Fruit fly (Drosophila melanogaster) whole organism, prepupa: ENCODE measurements around the gene Drp1.

Source experiments
- Blimp-1 ChIP-seq: fragments of 200-800 bp; sonication (Bioruptor generic); optimal IDR thresholded peaks from 3 replicates; lab custom pipeline; 2017; ENCODE audit warnings: missing biosample characterization, missing genetic modification characterization, mild to moderate bottlenecking, moderate library complexity, missing genetic modification reagents
- CG10631 ChIP-seq: fragments of 200-800 bp; sonication (Bioruptor generic); optimal IDR thresholded peaks from 2 replicates; lab custom pipeline; 2016; ENCODE audit warnings: missing biosample characterization, missing genetic modification characterization
- CG10669 ChIP-seq: fragments of 200-800 bp; sonication (Bioruptor generic); optimal IDR thresholded peaks from 3 replicates; lab custom pipeline; 2018; ENCODE audit warnings: missing biosample characterization, mild to moderate bottlenecking, missing genetic modification characterization, moderate library complexity
- CG15336 ChIP-seq: fragments of 200-800 bp; sonication (Bioruptor generic); IDR thresholded peaks from 2 replicates; pipeline ENCODE4 v1.3.6; 2022; ENCODE audit warnings: missing biosample characterization, missing genetic modification characterization
- CG1621 ChIP-seq: fragments of 200-800 bp; sonication (Bioruptor generic); optimal IDR thresholded peaks from 3 replicates; lab custom pipeline; 2018; ENCODE audit warnings: missing biosample characterization, mild to moderate bottlenecking, missing genetic modification characterization
- CG16779 ChIP-seq: fragments of 200-800 bp; sonication (Bioruptor generic); optimal IDR thresholded peaks from 3 replicates; lab custom pipeline; 2017; ENCODE audit warnings: missing biosample characterization, mild to moderate bottlenecking, missing genetic modification characterization
- CG3032 ChIP-seq: fragments of 200-800 bp; optimal IDR thresholded peaks from 2 replicates; lab custom pipeline; 2019; ENCODE audit warnings: missing biosample characterization, mild to moderate bottlenecking, missing genetic modification characterization, moderate library complexity
- CG31627 ChIP-seq: fragments of 200-800 bp; sonication (Bioruptor generic); optimal IDR thresholded peaks from 3 replicates; lab custom pipeline; 2016; ENCODE audit warnings: missing biosample characterization, missing genetic modification characterization
- CG32006 ChIP-seq: fragments of 200-800 bp; sonication (Bioruptor generic); optimal IDR thresholded peaks from 3 replicates; lab custom pipeline; 2017; ENCODE audit warnings: missing biosample characterization, mild to moderate bottlenecking, missing genetic modification characterization
- CG34406 ChIP-seq: fragments of 200-800 bp; sonication (Bioruptor generic); optimal IDR thresholded peaks from 3 replicates; lab custom pipeline; 2016; ENCODE audit warnings: missing biosample characterization, missing genetic modification characterization
- CG3919 ChIP-seq: fragments of 200-800 bp; sonication (Bioruptor generic); optimal IDR thresholded peaks from 3 replicates; lab custom pipeline; 2016; ENCODE audit warnings: missing biosample characterization, missing genetic modification characterization
- CG6163 ChIP-seq: fragments of 200-800 bp; sonication (Bioruptor generic); IDR thresholded peaks from 3 replicates; pipeline ENCODE4 v1.3.6; 2022; ENCODE audit warnings: missing biosample characterization, missing genetic modification characterization
- CG6276 ChIP-seq: fragments of 200-800 bp; sonication (Bioruptor generic); optimal IDR thresholded peaks from 2 replicates; lab custom pipeline; 2017; ENCODE audit warnings: missing biosample characterization, mild to moderate bottlenecking, missing genetic modification characterization
- CG6792 ChIP-seq: fragments of 200-800 bp; sonication (Bioruptor generic); optimal IDR thresholded peaks from 3 replicates; lab custom pipeline; 2016; ENCODE audit warnings: missing biosample characterization, missing genetic modification characterization
- CG6808 ChIP-seq: fragments of 200-800 bp; sonication (Bioruptor generic); optimal IDR thresholded peaks from 3 replicates; lab custom pipeline; 2017; ENCODE audit warnings: missing biosample characterization, missing genetic modification characterization, mild to moderate bottlenecking, moderate library complexity, missing genetic modification reagents
- CG6854 ChIP-seq: fragments of 200-800 bp; sonication (Bioruptor generic); optimal IDR thresholded peaks from 2 replicates; lab custom pipeline; 2017; ENCODE audit warnings: missing biosample characterization, mild to moderate bottlenecking, missing genetic modification characterization
- CG7368 ChIP-seq: fragments of 200-800 bp; sonication (Bioruptor generic); optimal IDR thresholded peaks from 3 replicates; lab custom pipeline; 2016; ENCODE audit warnings: missing biosample characterization, missing genetic modification characterization
- CG8119 ChIP-seq: fragments of 200-800 bp; sonication (Bioruptor generic); IDR thresholded peaks from 3 replicates; pipeline ENCODE4 v1.3.6; 2022; ENCODE audit warnings: missing biosample characterization, missing genetic modification characterization
- CG8319 ChIP-seq: fragments of 200-800 bp; sonication (Bioruptor generic); optimal IDR thresholded peaks from 3 replicates; lab custom pipeline; 2016; ENCODE audit warnings: missing biosample characterization, missing genetic modification characterization
- CG8632 ChIP-seq: fragments of 200-800 bp; sonication (Bioruptor generic); optimal IDR thresholded peaks from 3 replicates; lab custom pipeline; 2016; ENCODE audit warnings: missing biosample characterization, missing genetic modification characterization
- CG9139 ChIP-seq: fragments of 200-800 bp; sonication (Bioruptor generic); optimal IDR thresholded peaks from 3 replicates; lab custom pipeline; 2017; ENCODE audit warnings: missing biosample characterization, mild to moderate bottlenecking, missing genetic modification characterization
- Eip78C ChIP-seq: fragments of 200-800 bp; sonication (Bioruptor generic); peaks from one replicate; lab custom pipeline; 2016; ENCODE audit warnings: missing biosample characterization, missing genetic modification characterization
- Ets21C ChIP-seq: fragments of 200-800 bp; sonication (Bioruptor generic); optimal IDR thresholded peaks from 3 replicates; lab custom pipeline; 2016; ENCODE audit warnings: missing biosample characterization, missing genetic modification characterization
- Ets96B ChIP-seq: fragments of 200-800 bp; optimal IDR thresholded peaks from 2 replicates; lab custom pipeline; 2019; ENCODE audit warnings: missing biosample characterization, mild to moderate bottlenecking, missing genetic modification characterization, moderate library complexity
- Gug ChIP-seq: fragments of 200-800 bp; sonication (Bioruptor generic); IDR thresholded peaks from 2 replicates; pipeline ENCODE4 v1.3.6; 2022; ENCODE audit warnings: missing biosample characterization, missing genetic modification characterization
- Hr39 ChIP-seq: fragments of 200-800 bp; sonication (Bioruptor generic); optimal IDR thresholded peaks from 2 replicates; lab custom pipeline; 2016; ENCODE audit warnings: missing biosample characterization, missing genetic modification characterization
- Hr4 ChIP-seq: fragments of 200-800 bp; sonication (Bioruptor generic); optimal IDR thresholded peaks from 3 replicates; lab custom pipeline; 2016; ENCODE audit warnings: missing biosample characterization, missing genetic modification characterization
- Lpt ChIP-seq: fragments of 200-800 bp; sonication (Bioruptor generic); optimal IDR thresholded peaks from 3 replicates; lab custom pipeline; 2016; ENCODE audit warnings: missing biosample characterization, missing genetic modification characterization
- Met ChIP-seq: fragments of 200-800 bp; sonication (Bioruptor generic); optimal IDR thresholded peaks from 3 replicates; lab custom pipeline; 2016; ENCODE audit warnings: missing biosample characterization, missing genetic modification characterization
- OdsH ChIP-seq: fragments of 200-800 bp; sonication (Bioruptor generic); optimal IDR thresholded peaks from 3 replicates; lab custom pipeline; 2016; ENCODE audit warnings: missing biosample characterization, missing genetic modification characterization
- Smox ChIP-seq: fragments of 200-800 bp; sonication (Bioruptor generic); optimal IDR thresholded peaks from 3 replicates; lab custom pipeline; 2016; ENCODE audit warnings: missing biosample characterization, missing genetic modification characterization
- Sox102F ChIP-seq: fragments of 200-800 bp; sonication (Bioruptor generic); optimal IDR thresholded peaks from 2 replicates; lab custom pipeline; 2016; ENCODE audit warnings: missing biosample characterization, mild to moderate bottlenecking, missing genetic modification characterization
- Sox14 ChIP-seq: fragments of 200-800 bp; sonication (Bioruptor generic); optimal IDR thresholded peaks from 3 replicates; lab custom pipeline; 2016; ENCODE audit warnings: missing biosample characterization, missing genetic modification characterization
- achi ChIP-seq: fragments of 200-800 bp; sonication (Bioruptor generic); optimal IDR thresholded peaks from 3 replicates; lab custom pipeline; 2016; ENCODE audit warnings: missing biosample characterization, missing genetic modification characterization
- acj6 ChIP-seq: fragments of 200-800 bp; sonication (Bioruptor generic); optimal IDR thresholded peaks from 3 replicates; lab custom pipeline; 2016; ENCODE audit warnings: missing biosample characterization, missing genetic modification characterization
- cyc ChIP-seq: fragments of 200-800 bp; sonication (Bioruptor generic); optimal IDR thresholded peaks from 3 replicates; lab custom pipeline; 2016; ENCODE audit warnings: missing biosample characterization, missing genetic modification characterization
- dac ChIP-seq: fragments of 200-800 bp; sonication (Bioruptor generic); optimal IDR thresholded peaks from 2 replicates; lab custom pipeline; 2017; ENCODE audit warnings: missing biosample characterization, mild to moderate bottlenecking, missing genetic modification characterization
- dsx ChIP-seq: fragments of 200-800 bp; optimal IDR thresholded peaks from 3 replicates; lab custom pipeline; 2019; ENCODE audit warnings: missing biosample characterization, mild to moderate bottlenecking, missing genetic modification characterization, moderate library complexity; ENCODE audit not compliant: poor library complexity, severe bottlenecking
- eg ChIP-seq: fragments of 200-800 bp; sonication (Bioruptor generic); IDR thresholded peaks from 3 replicates; pipeline ENCODE4 v1.3.6; 2022; ENCODE audit warnings: missing biosample characterization, missing genetic modification characterization
- esn ChIP-seq: fragments of 200-800 bp; sonication (Bioruptor generic); optimal IDR thresholded peaks from 2 replicates; lab custom pipeline; 2016; ENCODE audit warnings: missing biosample characterization, mild to moderate bottlenecking, missing genetic modification characterization, moderate library complexity
- fd85E ChIP-seq: fragments of 200-800 bp; sonication (Bioruptor generic); optimal IDR thresholded peaks from 3 replicates; lab custom pipeline; 2016; ENCODE audit warnings: missing biosample characterization, missing genetic modification characterization
- fkh ChIP-seq: fragments of 200-800 bp; sonication (Bioruptor generic); optimal IDR thresholded peaks from 3 replicates; lab custom pipeline; 2017; ENCODE audit warnings: missing biosample characterization, mild to moderate bottlenecking, missing genetic modification characterization, moderate library complexity
- lz ChIP-seq: fragments of 200-800 bp; sonication (Bioruptor generic); optimal IDR thresholded peaks from 3 replicates; lab custom pipeline; 2016; ENCODE audit warnings: missing biosample characterization, missing genetic modification characterization
- net ChIP-seq: fragments of 200-800 bp; sonication (Bioruptor generic); optimal IDR thresholded peaks from 3 replicates; lab custom pipeline; 2016; ENCODE audit warnings: missing biosample characterization, missing genetic modification characterization
- spab ChIP-seq: fragments of 200-800 bp; sonication (Bioruptor generic); optimal IDR thresholded peaks from 2 replicates; lab custom pipeline; 2017; ENCODE audit warnings: missing biosample characterization, mild to moderate bottlenecking, missing genetic modification characterization, missing genetic modification reagents
- ss ChIP-seq, 2 experiments: fragments of 200-800 bp; sonication (Bioruptor generic); optimal IDR thresholded peaks; 2 replicates in 1 of 2; 3 replicates in 1 of 2; lab custom pipeline; 2017 to 2018; ENCODE audit warnings: mild to moderate bottlenecking in 2 of 2, missing biosample characterization in 2 of 2, missing genetic modification characterization in 2 of 2, moderate library complexity in 1 of 2
- svp ChIP-seq: fragments of 200-800 bp; sonication (Bioruptor generic); peaks from one replicate; lab custom pipeline; 2016; ENCODE audit warnings: missing biosample characterization, missing genetic modification characterization
- topi ChIP-seq: fragments of 200-800 bp; sonication (Bioruptor generic); optimal IDR thresholded peaks from 3 replicates; lab custom pipeline; 2016; ENCODE audit warnings: missing biosample characterization, missing genetic modification characterization

Drp1 gene

DNA sequence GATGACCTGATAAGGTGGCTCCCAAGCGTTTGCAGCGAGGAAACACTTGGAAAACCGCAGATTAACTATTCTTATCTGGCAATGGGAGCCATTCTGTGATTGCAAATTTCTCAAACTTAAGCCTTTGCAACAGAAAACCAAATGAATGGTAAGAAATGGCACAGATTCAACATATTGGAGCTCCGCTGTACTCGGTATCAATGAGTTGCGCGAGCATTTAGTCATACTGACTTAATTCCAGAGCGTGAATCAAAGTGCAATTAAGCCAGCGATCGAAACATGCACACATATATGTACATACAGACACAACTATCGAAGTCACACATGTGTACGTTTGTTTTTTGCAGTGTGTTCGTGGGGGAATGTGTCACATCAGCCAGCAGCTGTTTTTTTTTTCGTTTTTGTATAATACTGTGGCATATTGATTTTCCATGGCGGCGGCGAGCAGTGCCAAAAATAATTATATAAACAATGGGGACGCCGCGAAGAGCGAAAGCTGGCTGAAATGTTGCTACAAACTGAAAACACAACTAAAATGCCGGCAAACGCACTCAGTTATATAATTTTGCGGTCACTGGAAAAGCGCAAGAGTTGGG is 671 bp downstream of the Drp1 start:
- TF ChIP-seq CG8632 (GFP tag; lab: Kevin White, UChicago) (no peak), dac (GFP tag; lab: Kevin White, UChicago) (no peak), CG1621 (tag; lab: Kevin White, UChicago) (peak; percentile 8), ss (GFP tag; optimal IDR thresholded peaks at IDR 0.05; lab: Kevin White, UChicago) (no peak), CG10631 (no peak), CG15336 (peak; percentile 57), Sox14 (peak; percentile 20), CG6792 (GFP tag; lab: Kevin White, UChicago) (peak; percentile 8), lz (GFP tag; lab: Kevin White, UChicago) (peak; percentile 26), topi (peak; percentile 30), Hr39 (GFP tag; lab: Kevin White, UChicago) (peak; percentile 23), CG10669 (GFP tag; lab: Kevin White, UChicago) (no peak), CG6808 (peak; percentile 59), Sox102F (GFP tag; lab: Kevin White, UChicago) (no peak), CG34406 (peak; percentile 7), CG6854 (GFP tag; lab: Kevin White, UChicago) (peak; percentile 24), Ets96B (tag; lab: Kevin White, UChicago) (peak; percentile 19), cyc (GFP tag; lab: Kevin White, UChicago) (peak; percentile 24), fkh (GFP tag; lab: Kevin White, UChicago) (no peak), CG9139 (GFP tag; lab: Kevin White, UChicago) (no peak), achi (peak; percentile 6), CG6163 (GFP tag; lab: Robert Waterston, UW) (peak; percentile 45; the same call in 2 of the 3 replicates), eg (GFP tag; lab: Robert Waterston, UW) (peak; percentile 47; the same call in 2 of the 3 replicates), Eip78C (GFP tag; lab: Kevin White, UChicago) (peak; percentile 85), acj6 (GFP tag; lab: Kevin White, UChicago) (peak; percentile 17), spab (GFP tag; lab: Kevin White, UChicago) (peak; percentile 40), fd85E (no peak), svp (GFP tag; lab: Kevin White, UChicago) (peak; percentile 88), Hr4 (GFP tag; lab: Kevin White, UChicago) (no peak)

DNA sequence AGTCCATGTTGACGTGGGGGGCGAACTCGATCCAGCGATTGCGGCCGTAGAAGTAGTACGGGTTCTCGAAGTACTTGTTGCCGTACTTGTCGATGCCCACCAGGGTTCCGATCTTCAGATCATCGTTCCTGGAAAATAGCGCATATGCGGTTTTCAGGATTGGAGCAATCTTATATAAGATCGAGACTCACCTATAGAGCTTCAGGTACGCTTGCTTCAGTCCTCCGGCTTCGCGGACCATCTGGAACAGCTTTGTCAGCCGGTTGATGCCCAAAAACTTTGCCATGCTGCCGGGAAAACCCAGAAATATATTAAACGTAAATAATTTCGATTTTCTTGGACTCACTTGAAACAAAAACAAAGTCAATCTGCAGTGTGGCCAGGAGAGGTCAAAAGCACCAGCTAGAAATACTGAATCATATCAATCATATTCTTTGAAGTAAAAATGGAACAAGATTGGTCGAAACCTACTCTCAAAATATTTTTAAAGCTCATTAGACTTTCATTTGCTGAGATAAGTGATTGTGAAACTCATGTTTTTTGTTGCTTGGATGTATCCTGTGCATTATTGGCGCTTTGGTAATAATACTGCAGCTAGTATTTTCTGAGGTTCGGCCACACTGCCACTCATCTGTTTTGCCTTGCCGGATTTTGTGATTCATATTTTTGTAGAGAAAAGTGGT is 5.4 kb downstream of the Drp1 start, which contains the start of the genes ND-B17.2 and Arpc5:
ND-B17.2 (minus strand) TSS at position 504 of the 683 bp plus-strand sequence.
Arpc5 (plus strand) TSS at position 624 of the 683 bp plus-strand sequence.
- no peak for TF ChIP-seq CG7368 (GFP tag; lab: Kevin White, UChicago)
- no peak for TF ChIP-seq CG6276
- TF ChIP-seq CG10669 (GFP tag; lab: Kevin White, UChicago), result no peak
- TF ChIP-seq CG3032, result peak; percentile 26
- no peak for TF ChIP-seq CG8319 (GFP tag; lab: Kevin White, UChicago)
- TF ChIP-seq Blimp-1 (GFP tag; lab: Kevin White, UChicago), result no peak
- no peak for TF ChIP-seq lz (GFP tag; lab: Kevin White, UChicago)
- TF ChIP-seq Hr39 (GFP tag; lab: Kevin White, UChicago), result peak; percentile 15
- peak; percentile 3 for TF ChIP-seq CG31627 (GFP tag; lab: Kevin White, UChicago)
- TF ChIP-seq Gug (GFP tag; lab: Robert Waterston, UW), result no peak
- peak; percentile 31 for TF ChIP-seq esn (GFP tag; lab: Kevin White, UChicago)
- TF ChIP-seq CG16779 (tag; lab: Kevin White, UChicago), result no peak
- TF ChIP-seq svp (GFP tag; lab: Kevin White, UChicago), result no peak
- no peak for TF ChIP-seq Sox102F (GFP tag; lab: Kevin White, UChicago)
- TF ChIP-seq Ets21C (GFP tag; lab: Kevin White, UChicago), result peak; percentile 16
- TF ChIP-seq Met, result no peak
- no peak for TF ChIP-seq Lpt (GFP tag; lab: Kevin White, UChicago)
- no peak for TF ChIP-seq net (GFP tag; lab: Kevin White, UChicago)
- no peak for TF ChIP-seq CG15336
- TF ChIP-seq achi, result no peak
- TF ChIP-seq CG8119 (GFP tag; lab: Robert Waterston, UW), result no peak
- TF ChIP-seq dsx (GFP tag; lab: Kevin White, UChicago), result no peak
- no peak for TF ChIP-seq CG3919 (GFP tag; lab: Kevin White, UChicago)
- no peak for TF ChIP-seq CG9139 (GFP tag; lab: Kevin White, UChicago)
- no peak for TF ChIP-seq fkh (GFP tag; lab: Kevin White, UChicago)
- no peak for TF ChIP-seq Smox (GFP tag; lab: Kevin White, UChicago)
- no peak for TF ChIP-seq CG8632 (GFP tag; lab: Kevin White, UChicago)
- TF ChIP-seq CG6792 (GFP tag; lab: Kevin White, UChicago), result no peak
- TF ChIP-seq OdsH, result no peak
- TF ChIP-seq CG1621 (tag; lab: Kevin White, UChicago), result peak; percentile 33
- no peak for TF ChIP-seq CG32006
- no peak for TF ChIP-seq ss (GFP tag; optimal IDR thresholded peaks at IDR 0.05; lab: Kevin White, UChicago)
